Fruit fly (Drosophila melanogaster): Measurements from ENCODE around the gene hydra.

DNA sequence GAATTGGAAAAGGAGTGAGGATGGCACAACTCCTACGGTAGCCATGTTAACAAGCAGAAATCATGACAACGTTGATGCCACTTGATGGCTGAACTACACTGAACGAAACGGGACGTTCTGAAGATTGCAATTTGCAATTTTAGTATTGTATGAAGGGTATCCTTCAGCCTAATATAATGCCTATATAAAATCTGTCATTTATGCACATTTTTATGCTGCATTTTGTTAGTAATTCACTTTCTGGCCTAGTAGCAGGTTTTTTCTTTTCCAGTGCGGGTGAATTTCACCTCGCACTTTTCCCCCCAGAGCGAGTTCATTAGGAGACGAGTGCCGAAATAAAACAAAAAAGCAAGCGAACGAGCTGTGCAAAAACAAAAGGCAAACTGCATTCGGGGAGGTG, 26.0 kb upstream of the hydra start:
- TF ChIP-seq Blimp-1 (GFP tag; optimal IDR thresholded peaks at IDR 0.05): no peak
- no peak for TF ChIP-seq CG7368 (GFP tag; optimal IDR thresholded peaks at IDR 0.05)
- no peak for TF ChIP-seq Ets21C (GFP tag; optimal IDR thresholded peaks at IDR 0.05)
- TF ChIP-seq CG4318 (GFP tag; optimal IDR thresholded peaks at IDR 0.05): no peak

Data from whole organism, prepupa.